Worm (Caenorhabditis elegans) whole organism, early embryonic: ENCODE results near the gene bir-2.

Source experiments
- B0310.2 ChIP-seq: sonication (generic microtip); optimal IDR thresholded peaks from 2 replicates; lab custom pipeline; 2016; ENCODE audit warnings: mild to moderate bottlenecking, missing genetic modification characterization, missing compliant biosample characterization
- F13C5.2 ChIP-seq: sonication (generic microtip); optimal IDR thresholded peaks from 2 replicates; lab custom pipeline; 2017; ENCODE audit warnings: mild to moderate bottlenecking, missing genetic modification characterization, inconsistent platforms, missing compliant biosample characterization
- aly-1 ChIP-seq: sonication (generic microtip); optimal IDR thresholded peaks from 2 replicates; lab custom pipeline; 2016; ENCODE audit warnings: missing genetic modification characterization, missing compliant biosample characterization
- ama-1 ChIP-seq: fragments of 150-350 bp; optimal IDR thresholded peaks from 2 replicates; lab custom pipeline; 2014
- ceh-13 ChIP-seq: fragments of 200-800 bp; sonication (Bioruptor generic); optimal IDR thresholded peaks from 2 replicates; lab custom pipeline; 2018; ENCODE audit warnings: mild to moderate bottlenecking, missing genetic modification characterization, missing compliant biosample characterization
- ceh-36 ChIP-seq: sonication (generic microtip); optimal IDR thresholded peaks from 2 replicates; lab custom pipeline; 2016; ENCODE audit warnings: missing genetic modification characterization, inconsistent platforms, missing compliant biosample characterization
- flt-1 ChIP-seq: fragments of 200-800 bp; sonication (Bioruptor generic); IDR thresholded peaks from 2 replicates; pipeline ENCODE4 v1.3.6; 2022; ENCODE audit warnings: missing genetic modification characterization, missing compliant biosample characterization
- hmbx-1 ChIP-seq: sonication (generic microtip); optimal IDR thresholded peaks from 2 replicates; lab custom pipeline; 2016; ENCODE audit warnings: mild to moderate bottlenecking, missing genetic modification characterization, missing compliant biosample characterization
- hmg-4 ChIP-seq: fragments of 200-800 bp; sonication (Bioruptor generic); optimal IDR thresholded peaks from 2 replicates; lab custom pipeline; 2018; ENCODE audit warnings: mild to moderate bottlenecking, missing genetic modification characterization, missing compliant biosample characterization
- pes-1 ChIP-seq: fragments of 200-800 bp; sonication (Bioruptor generic); IDR thresholded peaks from 2 replicates; pipeline ENCODE4 v1.3.6; 2022; ENCODE audit warnings: missing genetic modification reagents, missing genetic modification characterization, missing compliant biosample characterization
- sea-1 ChIP-seq: fragments of 200-800 bp; sonication (Bioruptor generic); conservative IDR thresholded peaks from 2 replicates; pipeline ENCODE4 v1.3.6; 2022; ENCODE audit warnings: missing genetic modification characterization, missing compliant biosample characterization
- tbx-11 ChIP-seq: fragments of 200-800 bp; sonication (Bioruptor generic); IDR thresholded peaks from 2 replicates; pipeline ENCODE4 v1.3.6; 2022; ENCODE audit warnings: missing genetic modification characterization, missing compliant biosample characterization
- tra-4 ChIP-seq: sonication (generic microtip); optimal IDR thresholded peaks from 2 replicates; lab custom pipeline; 2017; ENCODE audit warnings: missing genetic modification characterization, missing compliant biosample characterization

- TF ChIP-seq B0310.2 (tag; lab: Kevin White, UChicago) (no peak), ama-1 (lab: Kevin White, UChicago) (no peak), flt-1 (GFP tag; lab: Robert Waterston, UW) (no peak), F13C5.2 (no peak), tra-4 (no peak), tbx-11 (GFP tag; lab: Robert Waterston, UW) (no peak), sea-1 (GFP tag; lab: Robert Waterston, UW) (no peak), ceh-36 (tag; lab: Kevin White, UChicago) (no peak), hmg-4 (GFP tag; lab: Kevin White, UChicago) (no peak), ceh-13 (GFP tag; lab: Kevin White, UChicago) (no peak), aly-1 (tag; lab: Kevin White, UChicago) (no peak), hmbx-1 (tag; lab: Kevin White, UChicago) (no peak), pes-1 (GFP tag; lab: Robert Waterston, UW) (no peak)
These were observed 24.4 kb downstream of the bir-2 start, which contains the start of gene F53F4.4 for ce11 chrV:13593083-13593482.
